Worm (Caenorhabditis elegans) whole organism, late embryonic: ENCODE data around the gene F49E12.10.

Experiments
- C08G9.2 ChIP-seq: sonication (generic microtip); optimal IDR thresholded peaks from 2 replicates; lab custom pipeline; 2016; ENCODE audit warnings: mild to moderate bottlenecking, missing genetic modification characterization, moderate library complexity, missing compliant biosample characterization
- C38D4.7 ChIP-seq: fragments of 200-800 bp; sonication (Bioruptor generic); optimal IDR thresholded peaks from 2 replicates; lab custom pipeline; 2018; ENCODE audit warnings: mild to moderate bottlenecking, missing genetic modification characterization, moderate library complexity, missing compliant biosample characterization
- F13H6.1 ChIP-seq: sonication (generic microtip); optimal IDR thresholded peaks from 2 replicates; lab custom pipeline; 2016; ENCODE audit warnings: missing genetic modification characterization, missing compliant biosample characterization
- Y22D7AL.16 ChIP-seq: sonication (generic microtip); optimal IDR thresholded peaks from 2 replicates; lab custom pipeline; 2016; ENCODE audit warnings: missing genetic modification characterization, missing compliant biosample characterization
- ahr-1 ChIP-seq: sonication (generic microtip); optimal IDR thresholded peaks from 2 replicates; lab custom pipeline; 2016; ENCODE audit warnings: missing genetic modification characterization, missing compliant biosample characterization
- ceh-18 ChIP-seq: sonication (generic microtip); optimal IDR thresholded peaks from 2 replicates; lab custom pipeline; 2016; ENCODE audit warnings: missing genetic modification characterization, missing compliant biosample characterization
- ceh-2 ChIP-seq: sonication (generic microtip); optimal IDR thresholded peaks from 2 replicates; lab custom pipeline; 2016; ENCODE audit warnings: missing genotype, missing genetic modification characterization, missing compliant biosample characterization
- ceh-24 ChIP-seq: sonication (generic microtip); optimal IDR thresholded peaks from 2 replicates; lab custom pipeline; 2016; ENCODE audit warnings: mild to moderate bottlenecking, missing genetic modification characterization, missing compliant biosample characterization
- ceh-31 ChIP-seq: sonication (generic microtip); optimal IDR thresholded peaks from 2 replicates; lab custom pipeline; 2016; ENCODE audit warnings: missing genetic modification characterization, missing compliant biosample characterization
- ceh-48 ChIP-seq: sonication (generic microtip); optimal IDR thresholded peaks from 2 replicates; lab custom pipeline; 2016; ENCODE audit warnings: missing genetic modification characterization, inconsistent platforms, missing compliant biosample characterization
- ceh-6 ChIP-seq: fragments of 200-800 bp; sonication (Bioruptor generic); optimal IDR thresholded peaks from 2 replicates; lab custom pipeline; 2018; ENCODE audit warnings: mild to moderate bottlenecking, missing genetic modification characterization, missing compliant biosample characterization
- dve-1 ChIP-seq: sonication (generic microtip); optimal IDR thresholded peaks from 2 replicates; lab custom pipeline; 2017; ENCODE audit warnings: antibody characterized with exemption, mild to moderate bottlenecking, missing genetic modification characterization, missing compliant biosample characterization
- elt-4 ChIP-seq: sonication (generic microtip); optimal IDR thresholded peaks from 2 replicates; lab custom pipeline; 2016; ENCODE audit warnings: missing genetic modification characterization, missing compliant biosample characterization
- fkh-10 ChIP-seq: fragments of 150-350 bp; optimal IDR thresholded peaks from 2 replicates; lab custom pipeline; 2014; ENCODE audit warnings: missing biosample characterization, missing genetic modification reagents, missing genetic modification characterization
- fkh-6 ChIP-seq: sonication (generic microtip); optimal IDR thresholded peaks from 2 replicates; lab custom pipeline; 2016; ENCODE audit warnings: missing genetic modification characterization, missing compliant biosample characterization
- gmeb-2 ChIP-seq: sonication (generic microtip); optimal IDR thresholded peaks from 2 replicates; lab custom pipeline; 2016; ENCODE audit warnings: missing genetic modification characterization, inconsistent platforms, missing compliant biosample characterization
- hlh-13 ChIP-seq: fragments of 200-800 bp; sonication (Bioruptor generic); optimal IDR thresholded peaks from 2 replicates; lab custom pipeline; 2018; ENCODE audit warnings: mild to moderate bottlenecking, missing genetic modification characterization, missing compliant biosample characterization
- hlh-15 ChIP-seq: sonication (generic microtip); optimal IDR thresholded peaks from 2 replicates; lab custom pipeline; 2016; ENCODE audit warnings: missing genetic modification characterization, missing compliant biosample characterization
- hlh-6 ChIP-seq: sonication (generic microtip); optimal IDR thresholded peaks from 2 replicates; lab custom pipeline; 2016; ENCODE audit warnings: missing genotype, missing genetic modification characterization, missing compliant biosample characterization
- lim-6 ChIP-seq: sonication (generic microtip); optimal IDR thresholded peaks from 2 replicates; lab custom pipeline; 2016; ENCODE audit warnings: missing genetic modification characterization, missing compliant biosample characterization
- lin-11 ChIP-seq: fragments of 200-800 bp; sonication (Bioruptor generic); optimal IDR thresholded peaks from 2 replicates; lab custom pipeline; 2018; ENCODE audit warnings: mild to moderate bottlenecking, missing genetic modification characterization, missing compliant biosample characterization
- madf-2 ChIP-seq: sonication (generic microtip); optimal IDR thresholded peaks from 2 replicates; lab custom pipeline; 2017; ENCODE audit warnings: missing genetic modification characterization, missing compliant biosample characterization
- mec-3 ChIP-seq: sonication (generic microtip); optimal IDR thresholded peaks from 2 replicates; lab custom pipeline; 2016; ENCODE audit warnings: borderline replicate concordance, missing genetic modification characterization, missing compliant biosample characterization
- npax-4 ChIP-seq: sonication (generic microtip); optimal IDR thresholded peaks from 2 replicates; lab custom pipeline; 2016; ENCODE audit warnings: missing genetic modification characterization, missing compliant biosample characterization
- pag-3 ChIP-seq: sonication (generic microtip); optimal IDR thresholded peaks from 2 replicates; lab custom pipeline; 2016; ENCODE audit warnings: missing compliant biosample characterization, missing genetic modification characterization, borderline replicate concordance
- pat-9 ChIP-seq: fragments of 200-800 bp; sonication (Bioruptor generic); optimal IDR thresholded peaks from 2 replicates; lab custom pipeline; 2018; ENCODE audit warnings: mild to moderate bottlenecking, missing genetic modification characterization, moderate library complexity, missing compliant biosample characterization
- pax-1 ChIP-seq: fragments of 150-350 bp; optimal IDR thresholded peaks from 2 replicates; lab custom pipeline; 2014; ENCODE audit warnings: missing biosample characterization, missing genetic modification characterization
- pha-2 ChIP-seq: sonication (generic microtip); optimal IDR thresholded peaks from 2 replicates; lab custom pipeline; 2017; ENCODE audit warnings: mild to moderate bottlenecking, missing genetic modification characterization, missing compliant biosample characterization
- pha-4 ChIP-seq: fragments of 150-350 bp; optimal IDR thresholded peaks from 2 replicates; lab custom pipeline; 2018; ENCODE audit warnings: missing biosample characterization, missing genetic modification reagents, missing genetic modification characterization
- pqm-1 ChIP-seq: sonication (generic microtip); optimal IDR thresholded peaks from 2 replicates; lab custom pipeline; 2016; ENCODE audit warnings: missing genetic modification characterization, missing compliant biosample characterization
- pros-1 ChIP-seq: fragments of 150-350 bp; optimal IDR thresholded peaks from 2 replicates; lab custom pipeline; 2014; ENCODE audit warnings: missing biosample characterization, missing genetic modification reagents, missing genetic modification characterization
- ref-2 ChIP-seq: sonication (generic microtip); optimal IDR thresholded peaks from 2 replicates; lab custom pipeline; 2016; ENCODE audit warnings: missing genetic modification characterization, missing compliant biosample characterization
- sox-2 ChIP-seq: fragments of 200-800 bp; sonication (Bioruptor generic); IDR thresholded peaks from 2 replicates; pipeline ENCODE4 v1.3.6; 2022; ENCODE audit warnings: missing genetic modification reagents, missing genetic modification characterization, missing compliant biosample characterization
- tbx-2 ChIP-seq: sonication (generic microtip); optimal IDR thresholded peaks from 2 replicates; lab custom pipeline; 2016; ENCODE audit warnings: missing genetic modification characterization, missing compliant biosample characterization
- ttx-3 ChIP-seq: sonication (generic microtip); optimal IDR thresholded peaks from 2 replicates; lab custom pipeline; 2016; ENCODE audit warnings: missing genetic modification reagents, missing genetic modification characterization, missing compliant biosample characterization
- unc-42 ChIP-seq: sonication (generic microtip); optimal IDR thresholded peaks from 2 replicates; lab custom pipeline; 2016; ENCODE audit warnings: missing genotype, missing genetic modification characterization, missing compliant biosample characterization
- zip-5 ChIP-seq: sonication (generic microtip); optimal IDR thresholded peaks from 2 replicates; lab custom pipeline; 2016; ENCODE audit warnings: missing genetic modification characterization, missing compliant biosample characterization

Gene F49E12.10

ce11 chrII:8353288-8353687, 37.6 kb upstream of the F49E12.10 start:
- TF ChIP-seq unc-42 (tag; lab: Kevin White, UChicago) (peak; percentile 74), Y22D7AL.16 (no peak), ceh-31 (tag; lab: Kevin White, UChicago) (peak; percentile 22), pha-4 (no peak)

DNA sequence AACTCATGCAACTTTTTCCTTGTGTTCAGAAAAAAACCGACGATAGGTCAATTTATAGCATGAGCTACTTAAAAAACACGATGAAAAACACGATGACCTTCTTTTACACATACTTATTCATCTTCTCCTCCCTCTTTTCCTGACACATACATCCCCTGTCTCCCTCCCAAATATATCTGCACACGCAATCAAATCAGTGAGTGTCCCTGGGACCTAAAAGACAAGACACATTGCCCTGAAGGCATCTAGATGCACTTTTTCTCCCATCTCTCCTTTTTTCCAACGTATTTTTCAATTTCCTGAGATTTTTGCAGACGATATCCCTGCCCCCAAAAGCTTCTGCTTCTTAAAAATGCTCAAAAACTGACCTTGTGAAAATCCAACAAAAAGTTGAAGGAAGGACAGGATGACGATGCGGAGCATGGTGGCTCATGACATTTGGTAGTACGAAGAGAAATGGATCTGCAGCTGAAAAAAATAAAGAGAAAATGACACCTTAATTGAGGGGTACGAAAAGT, 36.6 kb upstream of the F49E12.10 start, which contains the start of gene C26D10.6:
TSS of gene C26D10.6 (minus strand) at position 468 of the 518 bp plus-strand sequence.
- TF ChIP-seq unc-42 (tag; lab: Kevin White, UChicago) (peak; percentile 69), ref-2 (tag; lab: Kevin White, UChicago) (no peak)

DNA sequence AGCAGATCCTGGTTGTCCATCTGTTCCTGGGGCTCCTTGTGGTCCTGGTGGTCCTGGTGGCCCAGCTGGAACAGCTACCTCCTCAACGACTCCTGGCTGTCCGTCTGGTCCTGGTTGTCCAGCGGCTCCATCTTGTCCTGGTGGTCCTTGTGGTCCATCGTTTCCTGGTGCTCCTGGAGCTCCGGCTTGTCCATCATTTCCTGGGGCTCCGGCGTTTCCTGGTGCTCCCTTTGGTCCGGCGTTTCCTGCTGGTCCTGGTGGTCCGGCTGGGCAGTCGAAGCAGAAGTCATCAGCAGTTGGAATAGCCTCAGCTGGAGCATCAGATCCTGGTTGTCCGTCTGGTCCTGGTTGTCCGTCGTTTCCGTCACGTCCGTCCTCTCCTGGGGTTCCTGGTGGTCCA, 32.4 kb upstream of the F49E12.10 start:
- TF ChIP-seq lin-11 = no peak
- peak; percentile 56 for TF ChIP-seq elt-4 (tag; lab: Kevin White, UChicago)
- TF ChIP-seq fkh-6 (tag; lab: Kevin White, UChicago) = peak; percentile 25
- TF ChIP-seq mec-3 (tag; lab: Kevin White, UChicago) = peak; percentile 14
- TF ChIP-seq pag-3 (tag; lab: Kevin White, UChicago) = peak; percentile 16

ce11 chrII:8359350-8359749, 31.5 kb upstream of the F49E12.10 start, which contains the start of gene col-77:
Gene col-77 (minus strand): TSS chrII:8359381.
- TF ChIP-seq lin-11 (no peak), lim-6 (no peak), elt-4 (tag; lab: Kevin White, UChicago) (no peak), C08G9.2 (tag; lab: Kevin White, UChicago) (no peak), hlh-15 (tag; lab: Kevin White, UChicago) (no peak), ahr-1 (tag; lab: Kevin White, UChicago) (no peak), ttx-3 (tag; lab: Kevin White, UChicago) (no peak), npax-4 (no peak), madf-2 (no peak), pqm-1 (tag; lab: Kevin White, UChicago) (no peak), ref-2 (tag; lab: Kevin White, UChicago) (no peak), pha-2 (tag; lab: Kevin White, UChicago) (no peak), hlh-6 (tag; lab: Kevin White, UChicago) (no peak), fkh-10 (GFP tag; lab: Kevin White, UChicago) (no peak), dve-1 (tag; lab: Kevin White, UChicago) (no peak), hlh-13 (GFP tag; lab: Kevin White, UChicago) (no peak), pax-1 (tag; lab: Kevin White, UChicago) (no peak), sox-2 (GFP tag; lab: Robert Waterston, UW) (no peak), C38D4.7 (GFP tag; lab: Kevin White, UChicago) (no peak), pros-1 (tag; lab: Kevin White, UChicago) (no peak)

- TF ChIP-seq tbx-2 (tag; lab: Kevin White, UChicago) = no peak
- TF ChIP-seq zip-5 (tag; lab: Kevin White, UChicago) = no peak
- TF ChIP-seq ceh-2 (tag; lab: Kevin White, UChicago) = no peak
These were observed 30.4 kb upstream of the F49E12.10 start, which contains the start of gene M195.2 for ce11 chrII:8360453-8360852. Gene M195.2 (plus strand): TSS chrII:8360753.

- TF ChIP-seq gmeb-2 (tag; lab: Kevin White, UChicago) = no peak
- TF ChIP-seq ttx-3 (tag; lab: Kevin White, UChicago) = no peak
- no peak for TF ChIP-seq npax-4
- no peak for TF ChIP-seq ceh-6 (GFP tag; lab: Kevin White, UChicago)
- no peak for TF ChIP-seq lim-6
- TF ChIP-seq hlh-6 (tag; lab: Kevin White, UChicago) = no peak
- no peak for TF ChIP-seq pat-9
- TF ChIP-seq ceh-48 (tag; lab: Kevin White, UChicago) = no peak
- no peak for TF ChIP-seq F13H6.1 (tag; lab: Kevin White, UChicago)
- no peak for TF ChIP-seq ceh-18 (tag; lab: Kevin White, UChicago)
- TF ChIP-seq ceh-24 (tag; lab: Kevin White, UChicago) = no peak
These were observed 21.8 kb upstream of the F49E12.10 start, which contains the start of gene amt-3 for ce11 chrII:8369059-8369458. Gene amt-3 (minus strand): TSS chrII:8369159.
